Fruit fly (Drosophila melanogaster): ENCODE data around the gene CG1368.

The CG1368 gene

dm6 chrX:14213509-14214154 lies 39.1 kb downstream of the CG1368 start (continued):
- TF ChIP-seq mld (GFP tag; IDR thresholded peaks at IDR 0.05; ENCODE audit: partially characterized antibody) (no peak), CG12744 (GFP tag; optimal IDR thresholded peaks at IDR 0.05) (no peak), Stat92E (GFP tag; optimal IDR thresholded peaks at IDR 0.05) (no peak), CG1529 (GFP tag; optimal IDR thresholded peaks at IDR 0.05) (peak; percentile 15), sr (GFP tag; IDR thresholded peaks at IDR 0.05) (no peak), CG13123 (GFP tag; optimal IDR thresholded peaks at IDR 0.05) (no peak), Jarid2 (GFP tag; optimal IDR thresholded peaks at IDR 0.05) (no peak), CG13624 (GFP tag; optimal IDR thresholded peaks at IDR 0.05) (no peak), Rx (GFP tag; IDR thresholded peaks at IDR 0.05) (no peak), Xrp1 (GFP tag; IDR thresholded peaks at IDR 0.05) (peak; percentile 55), Nf-YC (tag; optimal IDR thresholded peaks at IDR 0.05) (peak; percentile 17), CG15696 (tag; optimal IDR thresholded peaks at IDR 0.05) (no peak), ase (GFP tag; IDR thresholded peaks at IDR 0.05) (0 out of 3 replicates have a peak, but pooled peaks have one; percentile 11), dimm (GFP tag; IDR thresholded peaks at IDR 0.05) (no peak), ci (GFP tag; IDR thresholded peaks at IDR 0.05) (0 out of 3 replicates have a peak, but pooled peaks have one; percentile 31), CG42726 (GFP tag; IDR thresholded peaks at IDR 0.05; ENCODE audit: partially characterized antibody) (no peak), B-H1 (GFP tag; IDR thresholded peaks at IDR 0.05) (0 out of 3 replicates have a peak, but pooled peaks have one; percentile 33), Dp (GFP tag; optimal IDR thresholded peaks at IDR 0.05) (no peak), CG17359 (tag; optimal IDR thresholded peaks at IDR 0.05) (peak; percentile 44), MESR4 (GFP tag; optimal IDR thresholded peaks at IDR 0.05) (no peak), zf30C (GFP tag; optimal IDR thresholded peaks at IDR 0.05) (peak; percentile 19), en (GFP tag; optimal IDR thresholded peaks at IDR 0.05) (no peak), CG30431 (GFP tag; optimal IDR thresholded peaks at IDR 0.05) (no peak), CG1603 (tag; optimal IDR thresholded peaks at IDR 0.05) (peak; percentile 1), CG43689 (GFP tag; IDR thresholded peaks at IDR 0.05) (no peak), Sox100B (GFP tag; optimal IDR thresholded peaks at IDR 0.05) (peak; percentile 36), ash1 (GFP tag; optimal IDR thresholded peaks at IDR 0.05) (no peak), Bgb (GFP tag; IDR thresholded peaks at IDR 0.05; ENCODE audit: partially characterized antibody) (no peak), Deaf1 (tag; optimal IDR thresholded peaks at IDR 0.05) (peak; percentile 74), jumu (GFP tag; optimal IDR thresholded peaks at IDR 0.05) (no peak), usp (GFP tag; optimal IDR thresholded peaks at IDR 0.05) (no peak), CG30403 (GFP tag; optimal IDR thresholded peaks at IDR 0.05) (peak; percentile 47), pita (GFP tag; optimal IDR thresholded peaks at IDR 0.05) (no peak), jigr1 (GFP tag; IDR thresholded peaks at IDR 0.05) (no peak), pzg (GFP tag; optimal IDR thresholded peaks at IDR 0.05) (no peak), CG14860 (GFP tag; IDR thresholded peaks at IDR 0.05; ENCODE audit: partially characterized antibody) (no peak), tna (GFP tag; IDR thresholded peaks at IDR 0.05; ENCODE audit: partially characterized antibody) (no peak), pfk (GFP tag; optimal IDR thresholded peaks at IDR 0.05) (no peak), CG10654 (GFP tag; optimal IDR thresholded peaks at IDR 0.05) (no peak), Fer3 (tag; optimal IDR thresholded peaks at IDR 0.05) (no peak), Xbp1 (GFP tag; optimal IDR thresholded peaks at IDR 0.05) (peak; percentile 47), CG7928 (GFP tag; optimal IDR thresholded peaks at IDR 0.05) (no peak), CG1647 (GFP tag; optimal IDR thresholded peaks at IDR 0.05) (peak; percentile 3), bbx (GFP tag; IDR thresholded peaks at IDR 0.05; ENCODE audit: partially characterized antibody) (no peak), Nf-YB (GFP tag; optimal IDR thresholded peaks at IDR 0.05) (no peak), CG14710 (tag; optimal IDR thresholded peaks at IDR 0.05) (peak; percentile 11), NfI (GFP tag; optimal IDR thresholded peaks at IDR 0.05) (peak; percentile 34), CG12769 (tag; optimal IDR thresholded peaks at IDR 0.05) (peak; percentile 26), repo (GFP tag; optimal IDR thresholded peaks at IDR 0.05) (no peak)

All from whole organism, embryonic.